Fruit fly (Drosophila melanogaster) whole organism, wandering third instar larva: ENCODE data around the gene CG10616.

Source experiments
- Abd-B ChIP-seq: fragments of >200 bp; optimal IDR thresholded peaks from 2 replicates; lab custom pipeline; 2017; ENCODE audit warnings: missing biosample characterization, missing genetic modification characterization
- CG32264 ChIP-seq: fragments of 200-800 bp; sonication (Bioruptor generic); optimal IDR thresholded peaks from 2 replicates; lab custom pipeline; 2016; ENCODE audit warnings: missing biosample characterization, missing genetic modification characterization
- CG9705 ChIP-seq: fragments of 200-800 bp; sonication (Bioruptor generic); optimal IDR thresholded peaks from 2 replicates; lab custom pipeline; 2018; ENCODE audit warnings: missing biosample characterization, mild to moderate bottlenecking, missing genetic modification characterization
- CrebA ChIP-seq: fragments of 200-800 bp; sonication (Bioruptor generic); optimal IDR thresholded peaks from 2 replicates; lab custom pipeline; 2016; ENCODE audit warnings: missing biosample characterization, mild to moderate bottlenecking, missing genetic modification characterization, borderline replicate concordance
- Dfd ChIP-seq: fragments of >200 bp; optimal IDR thresholded peaks from 2 replicates; lab custom pipeline; 2017; ENCODE audit warnings: missing biosample characterization, missing genetic modification characterization
- Dif ChIP-seq: fragments of 200-275, 200-300 bp; sonication (Bioruptor generic); optimal IDR thresholded peaks from 2 replicates; lab custom pipeline; 2018; ENCODE audit warnings: missing biosample characterization, missing genetic modification characterization; ENCODE audit not compliant: partially characterized antibody
- HLH106 ChIP-seq: fragments of 200-800 bp; optimal IDR thresholded peaks from 3 replicates; lab custom pipeline; 2019; ENCODE audit warnings: missing biosample characterization, mild to moderate bottlenecking, missing genetic modification characterization, moderate library complexity
- Hr83 ChIP-seq: fragments of 200-300 bp; sonication (Bioruptor generic); optimal IDR thresholded peaks from 2 replicates; lab custom pipeline; 2016; ENCODE audit warnings: missing biosample characterization, mild to moderate bottlenecking, missing genetic modification characterization, moderate library complexity; ENCODE audit not compliant: poor library complexity, severe bottlenecking
- Jra ChIP-seq: sonication (Bioruptor generic); optimal IDR thresholded peaks from 2 replicates; lab custom pipeline; 2016; ENCODE audit warnings: missing biosample characterization, missing genetic modification characterization
- Mio ChIP-seq: sonication (Bioruptor generic); optimal IDR thresholded peaks from 2 replicates; lab custom pipeline; 2016; ENCODE audit warnings: missing biosample characterization, missing genetic modification characterization
- Myc ChIP-seq: fragments of >200 bp; optimal IDR thresholded peaks from 2 replicates; lab custom pipeline; 2017
- OdsH ChIP-seq: fragments of 200-800 bp; sonication (Bioruptor generic); optimal IDR thresholded peaks from 2 replicates; lab custom pipeline; 2016; ENCODE audit warnings: missing biosample characterization, mild to moderate bottlenecking, missing genetic modification characterization
- Rel ChIP-seq, 2 experiments: fragments of 200-800 bp; sonication (Bioruptor generic) in 1 of 2; optimal IDR thresholded peaks; 2 replicates in 1 of 2; 3 replicates in 1 of 2; lab custom pipeline; 2016 to 2019; ENCODE audit warnings: mild to moderate bottlenecking in 2 of 2, missing biosample characterization in 2 of 2, missing genetic modification characterization in 2 of 2, moderate library complexity in 1 of 2
- Sp1 ChIP-seq: fragments of 200-800 bp; sonication (Bioruptor generic); optimal IDR thresholded peaks from 3 replicates; lab custom pipeline; 2019; ENCODE audit warnings: missing biosample characterization, mild to moderate bottlenecking, missing genetic modification characterization, moderate library complexity
- Vsx2 ChIP-seq: fragments of 200-300, 225-300 bp; sonication (Bioruptor generic); optimal IDR thresholded peaks from 2 replicates; lab custom pipeline; 2018; ENCODE audit warnings: missing biosample characterization, missing genetic modification characterization; ENCODE audit not compliant: partially characterized antibody
- br ChIP-seq: fragments of 200-800 bp; sonication (Bioruptor generic); optimal IDR thresholded peaks from 2 replicates; lab custom pipeline; 2016; ENCODE audit warnings: missing biosample characterization, missing genetic modification characterization
- dl ChIP-seq, 2 experiments: fragments of 175-275, 200-275 bp in 1 of 2; fragments of 200-275 bp in 1 of 2; sonication (Bioruptor generic); optimal IDR thresholded peaks; lab custom pipeline; 2018; ENCODE audit warnings: mild to moderate bottlenecking in 2 of 2, missing biosample characterization in 2 of 2, missing genetic modification characterization in 2 of 2, moderate library complexity in 2 of 2; ENCODE audit not compliant: partially characterized antibody in 2 of 2, insufficient read depth in 1 of 2
- dmrt93B ChIP-seq: fragments of 200-800 bp; sonication (Bioruptor generic); optimal IDR thresholded peaks from 2 replicates; lab custom pipeline; 2018; ENCODE audit warnings: missing biosample characterization, mild to moderate bottlenecking, missing genetic modification characterization
- dsf ChIP-seq: sonication (Bioruptor generic); optimal IDR thresholded peaks from 2 replicates; lab custom pipeline; 2016; ENCODE audit warnings: missing biosample characterization, missing genetic modification characterization, borderline replicate concordance
- ey ChIP-seq: fragments of 200-800 bp; sonication (Bioruptor generic); optimal IDR thresholded peaks from 2 replicates; lab custom pipeline; 2016; ENCODE audit warnings: missing biosample characterization, missing genetic modification characterization
- foxo ChIP-seq, 2 experiments: fragments of 200-800 bp; sonication (Bioruptor generic); optimal IDR thresholded peaks; 2 replicates in 1 of 2; 3 replicates in 1 of 2; lab custom pipeline; 2016 to 2017; ENCODE audit warnings: missing biosample characterization in 2 of 2, missing genetic modification characterization in 2 of 2
- fru ChIP-seq: fragments of 200-800 bp; sonication (Bioruptor generic); optimal IDR thresholded peaks from 3 replicates; lab custom pipeline; 2016; ENCODE audit warnings: missing biosample characterization, mild to moderate bottlenecking, missing genetic modification characterization
- h ChIP-seq: fragments of 200-800 bp; sonication (Bioruptor generic); optimal IDR thresholded peaks from 3 replicates; lab custom pipeline; 2016; ENCODE audit warnings: missing biosample characterization, mild to moderate bottlenecking, missing genetic modification characterization
- jim ChIP-seq: fragments of 175-275, 200-325 bp; sonication (Bioruptor generic); optimal IDR thresholded peaks from 2 replicates; lab custom pipeline; 2016; ENCODE audit warnings: missing biosample characterization, mild to moderate bottlenecking, missing genetic modification characterization
- lola ChIP-seq: fragments of >200 bp; optimal IDR thresholded peaks from 2 replicates; lab custom pipeline; 2017; ENCODE audit warnings: missing biosample characterization, missing genetic modification characterization
- pan ChIP-seq: fragments of >200 bp; optimal IDR thresholded peaks from 2 replicates; lab custom pipeline; 2017
- psq ChIP-seq: fragments of 200-800 bp; sonication (Bioruptor generic); optimal IDR thresholded peaks from 3 replicates; lab custom pipeline; 2017; ENCODE audit warnings: missing biosample characterization, mild to moderate bottlenecking, missing genetic modification characterization, moderate library complexity
- rgr ChIP-seq: fragments of 200-800 bp; sonication (Bioruptor generic); optimal IDR thresholded peaks from 3 replicates; lab custom pipeline; 2016; ENCODE audit warnings: missing biosample characterization, mild to moderate bottlenecking, missing genetic modification characterization
- sv ChIP-seq: fragments of 200-800 bp; sonication (Bioruptor generic); optimal IDR thresholded peaks from 3 replicates; lab custom pipeline; 2016; ENCODE audit warnings: missing biosample characterization, missing genetic modification characterization
- tai ChIP-seq: sonication (Bioruptor generic); optimal IDR thresholded peaks from 2 replicates; lab custom pipeline; 2016; ENCODE audit warnings: missing biosample characterization, missing genetic modification characterization
- usp ChIP-seq: fragments of >200 bp; optimal IDR thresholded peaks from 2 replicates; lab custom pipeline; 2017; ENCODE audit warnings: missing biosample characterization, missing genetic modification characterization
- woc ChIP-seq: sonication (Bioruptor generic); optimal IDR thresholded peaks from 2 replicates; lab custom pipeline; 2016; ENCODE audit warnings: missing biosample characterization, mild to moderate bottlenecking, missing genetic modification characterization

CG10616 gene

dm6 chr3L:12471471-12471978 is at the start of gene CG10616:
TSS of gene CG10616 (plus strand) at chr3L:12471728.
- TF ChIP-seq Abd-B (GFP tag; lab: Kevin White, UChicago) (no peak), Myc (lab: Kevin White, UChicago) (no peak), Hr83 (GFP tag; lab: Kevin White, UChicago) (no peak), sv (GFP tag; lab: Kevin White, UChicago) (no peak), CG32264 (no peak), tai (GFP tag; lab: Kevin White, UChicago) (no peak), Rel (GFP tag; optimal IDR thresholded peaks at IDR 0.05; lab: Kevin White, UChicago) (no peak), Rel (tag; optimal IDR thresholded peaks at IDR 0.05; lab: Kevin White, UChicago) (peak; percentile 95), jim (GFP tag; lab: Kevin White, UChicago) (no peak), usp (GFP tag; lab: Kevin White, UChicago) (no peak), CG9705 (GFP tag; lab: Kevin White, UChicago) (no peak), CrebA (GFP tag; lab: Kevin White, UChicago) (peak; percentile 18), Jra (peak; percentile 43), pan (no peak)

dm6 chr3L:12432392-12433012 is 39.0 kb upstream of the CG10616 start, which contains the start of gene toe:
TSS of gene toe (minus strand) at chr3L:12432668.
- no peak for TF ChIP-seq Vsx2
- no peak for TF ChIP-seq psq (GFP tag; lab: Kevin White, UChicago)
- peak; percentile 93 for TF ChIP-seq Dfd

dm6 chr3L:12433710-12434109 is 37.8 kb upstream of the CG10616 start:
- TF ChIP-seq dmrt93B (GFP tag; lab: Kevin White, UChicago) (no peak), Vsx2 (peak; percentile 46)

dm6 chr3L:12434432-12434831 is 37.1 kb upstream of the CG10616 start:
- TF ChIP-seq br (no peak), rgr (no peak), Rel (GFP tag; optimal IDR thresholded peaks at IDR 0.05; lab: Kevin White, UChicago) (no peak), Rel (tag; optimal IDR thresholded peaks at IDR 0.05; lab: Kevin White, UChicago) (no peak), CG32264 (no peak), psq (GFP tag; lab: Kevin White, UChicago) (no peak), Dfd (no peak), lola (GFP tag; lab: Kevin White, UChicago) (no peak), Vsx2 (peak; percentile 75), dsf (no peak), Hr83 (GFP tag; lab: Kevin White, UChicago) (peak; percentile 37), dl (GFP tag; optimal IDR thresholded peaks at IDR 0.05; lab: Kevin White, UChicago; ENCODE audit: insufficient read depth in 1 of 2, partially characterized antibody in 2 of 2) (peak in 1 of 2 experiments; percentile 34), usp (GFP tag; lab: Kevin White, UChicago) (no peak), Dif (peak; percentile 38)

- TF ChIP-seq Jra (no peak), br (peak; percentile 51), h (GFP tag; lab: Kevin White, UChicago) (peak; percentile 65), OdsH (peak; percentile 52), rgr (peak; percentile 52), dmrt93B (GFP tag; lab: Kevin White, UChicago) (peak; percentile 19), dl (GFP tag; optimal IDR thresholded peaks at IDR 0.05; lab: Kevin White, UChicago; ENCODE audit: insufficient read depth in 1 of 2, partially characterized antibody in 2 of 2) (no peak), Mio (GFP tag; lab: Kevin White, UChicago) (no peak), foxo (GFP tag; optimal IDR thresholded peaks at IDR 0.05; lab: Kevin White, UChicago) (peak in 1 of 2 experiments; percentile 46), Sp1 (GFP tag; lab: Kevin White, UChicago) (peak; percentile 65), CrebA (GFP tag; lab: Kevin White, UChicago) (no peak), fru (peak; percentile 49), ey (GFP tag; lab: Kevin White, UChicago) (peak; percentile 61), HLH106 (tag; lab: Kevin White, UChicago) (peak; percentile 46), psq (GFP tag; lab: Kevin White, UChicago) (peak; percentile 47), woc (GFP tag; lab: Kevin White, UChicago) (peak; percentile 63)
These were observed 28.9 kb upstream of the CG10616 start for dm6 chr3L:12442593-12442992.
